Worm (Caenorhabditis elegans): Measurements from ENCODE around the gene ugt-48.

ugt-48 gene

DNA sequence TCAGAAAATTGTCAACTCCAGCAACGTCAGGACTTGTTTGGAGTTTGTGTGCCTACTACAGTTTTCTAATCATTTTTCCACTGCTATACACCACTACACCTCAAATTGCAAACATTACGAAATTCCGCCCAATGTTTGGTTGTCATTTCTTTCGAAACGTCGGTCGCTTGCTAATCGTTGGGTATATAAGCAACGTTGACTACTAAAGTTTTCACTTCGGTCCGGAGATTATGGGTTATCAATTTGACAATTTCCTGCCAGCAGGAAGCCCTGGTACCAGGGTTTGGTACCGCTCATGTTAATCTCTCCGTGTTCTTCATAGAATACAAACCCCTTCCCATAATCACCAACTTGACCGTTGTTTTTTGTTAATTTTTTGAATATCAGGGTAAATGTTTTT is 28.1 kb upstream of the ugt-48 start (continued):
- no peak for TF ChIP-seq Y48G9A.11 (GFP tag; IDR thresholded peaks at IDR 0.05)
- peak; percentile 23 for TF ChIP-seq lin-13 (GFP tag; optimal IDR thresholded peaks at IDR 0.05)
- TF ChIP-seq daf-16 (GFP tag; optimal IDR thresholded peaks at IDR 0.05) = peak in 1 of 2 experiments; percentile 44
- peak; percentile 90 for TF ChIP-seq daf-16 (tag; optimal IDR thresholded peaks at IDR 0.05)
- no peak for TF ChIP-seq mxl-2 (GFP tag; conservative IDR thresholded peaks at IDR 0.05)
- TF ChIP-seq Y105C5A.15 (GFP tag; IDR thresholded peaks at IDR 0.05) = no peak
- no peak for TF ChIP-seq lin-29 (GFP tag; IDR thresholded peaks at IDR 0.05)
- no peak for TF ChIP-seq lir-3 (tag; optimal IDR thresholded peaks at IDR 0.05)
- no peak for TF ChIP-seq ceh-82 (tag; optimal IDR thresholded peaks at IDR 0.05)
- peak in 1 of 2 experiments; percentile 59 for TF ChIP-seq hif-1 (tag; optimal IDR thresholded peaks at IDR 0.05)
- TF ChIP-seq unc-39 (tag; optimal IDR thresholded peaks at IDR 0.05) = no peak
- 0 out of 2 replicates have a peak, but pooled peaks have one; percentile 63 for TF ChIP-seq egl-43 (GFP tag; IDR thresholded peaks at IDR 0.05)
- peak; percentile 98 for TF ChIP-seq aha-1 (tag)
- TF ChIP-seq nhr-102 (tag; optimal IDR thresholded peaks at IDR 0.05) = peak; percentile 60
- TF ChIP-seq mes-2 (tag; optimal IDR thresholded peaks at IDR 0.05; ENCODE audit: poor library complexity, severe bottlenecking) = peak; percentile 57
- TF ChIP-seq R02D3.7 (tag; optimal IDR thresholded peaks at IDR 0.05) = no peak
- no peak for TF ChIP-seq lin-15B (tag; optimal IDR thresholded peaks at IDR 0.05)
- TF ChIP-seq dpl-1 (GFP tag; optimal IDR thresholded peaks at IDR 0.05) = peak; percentile 47
- TF ChIP-seq skn-1 (tag; optimal IDR thresholded peaks at IDR 0.05) = no peak
- TF ChIP-seq zip-11 (GFP tag; IDR thresholded peaks at IDR 0.05) = no peak
- TF ChIP-seq F10B5.3 (tag; optimal IDR thresholded peaks at IDR 0.05) = no peak
- no peak for TF ChIP-seq snpc-1.2 (GFP tag; IDR thresholded peaks at IDR 0.05)
- peak; percentile 58 for TF ChIP-seq ztf-7 (tag; optimal IDR thresholded peaks at IDR 0.05)
- TF ChIP-seq sdz-12 (GFP tag; optimal IDR thresholded peaks at IDR 0.05) = no peak
- no peak for TF ChIP-seq ceh-20 (GFP tag; IDR thresholded peaks at IDR 0.05)
- TF ChIP-seq madf-9 (GFP tag; conservative IDR thresholded peaks at IDR 0.05) = no peak
- TF ChIP-seq T20F7.1 (GFP tag; optimal IDR thresholded peaks at IDR 0.05) = peak; percentile 45
- no peak for TF ChIP-seq nhr-76 (tag; optimal IDR thresholded peaks at IDR 0.05)
- 0 out of 2 replicates have a peak, but pooled peaks have one; percentile 56 for TF ChIP-seq daf-19 (GFP tag; conservative IDR thresholded peaks at IDR 0.05)
- TF ChIP-seq mxl-3 (GFP tag; optimal IDR thresholded peaks at IDR 0.05) = peak; percentile 35
- TF ChIP-seq F37D6.2 (tag; optimal IDR thresholded peaks at IDR 0.05) = no peak
- no peak for TF ChIP-seq dmd-9 (GFP tag; IDR thresholded peaks at IDR 0.05)
- TF ChIP-seq unc-130 (GFP tag; optimal IDR thresholded peaks at IDR 0.05) = no peak
- TF ChIP-seq zfp-3 (GFP tag; conservative IDR thresholded peaks at IDR 0.05) = no peak
- TF ChIP-seq D1046.2 (GFP tag; IDR thresholded peaks at IDR 0.05) = no peak
- TF ChIP-seq daf-8 (GFP tag; IDR thresholded peaks at IDR 0.05) = no peak
- TF ChIP-seq gei-8 (GFP tag; optimal IDR thresholded peaks at IDR 0.05) = no peak
- TF ChIP-seq ZK546.5 (tag; optimal IDR thresholded peaks at IDR 0.05) = no peak
- TF ChIP-seq php-3 (GFP tag; IDR thresholded peaks at IDR 0.05) = 0 out of 2 replicates have a peak, but pooled peaks have one; percentile 25
- TF ChIP-seq mep-1 (tag; optimal IDR thresholded peaks at IDR 0.05) = peak; percentile 61
- peak; percentile 25 for TF ChIP-seq nhr-77 (tag; optimal IDR thresholded peaks at IDR 0.05)
- no peak for TF ChIP-seq hlh-11 (tag; optimal IDR thresholded peaks at IDR 0.05)
- no peak for TF ChIP-seq jun-1 (tag; optimal IDR thresholded peaks at IDR 0.05)
- 0 out of 2 replicates have a peak, but pooled peaks have one; percentile 18 for TF ChIP-seq tra-1 (GFP tag; IDR thresholded peaks at IDR 0.05)
- TF ChIP-seq tag-97 (GFP tag; IDR thresholded peaks at IDR 0.05) = no peak
- TF ChIP-seq F26F4.8 (GFP tag; conservative IDR thresholded peaks at IDR 0.05) = no peak
- TF ChIP-seq F49E8.2 (tag; optimal IDR thresholded peaks at IDR 0.05; ENCODE audit: borderline replicate concordance) = no peak
- no peak for TF ChIP-seq spr-1 (tag; optimal IDR thresholded peaks at IDR 0.05)
- TF ChIP-seq nhr-42 (GFP tag; IDR thresholded peaks at IDR 0.05) = peak; percentile 60; the same call in 1 of the 2 replicates
- peak; percentile 96 for TF ChIP-seq dve-1 (tag; optimal IDR thresholded peaks at IDR 0.05; ENCODE audit: insufficient read depth)
- TF ChIP-seq Y5F2A.4 (GFP tag; optimal IDR thresholded peaks at IDR 0.05) = no peak
- no peak for TF ChIP-seq aly-2 (tag; optimal IDR thresholded peaks at IDR 0.05)
